Worm (Caenorhabditis elegans) whole organism, L2 larva: ENCODE measurements around the gene ccep-135.

Experiments used
- ama-1 ChIP-seq: fragments of 150-350 bp; optimal IDR thresholded peaks from 2 replicates; lab custom pipeline; 2018; ENCODE audit warnings: inconsistent platforms
- ceh-82 ChIP-seq: fragments of 150-350 bp; optimal IDR thresholded peaks from 2 replicates; lab custom pipeline; 2014; ENCODE audit warnings: missing biosample characterization, missing genetic modification characterization
- lin-11 ChIP-seq: fragments of 150-350 bp; sonication (generic microtip); optimal IDR thresholded peaks from 2 replicates; lab custom pipeline; 2014; ENCODE audit warnings: missing biosample characterization, missing genetic modification characterization, inconsistent platforms, mixed read lengths
- lin-13 ChIP-seq: fragments of 150-350 bp; optimal IDR thresholded peaks from 2 replicates; lab custom pipeline; 2014; ENCODE audit warnings: missing biosample characterization, missing genetic modification reagents, missing genetic modification characterization
- lsy-2 ChIP-seq, 2 experiments: fragments of 150-350 bp in 1 of 2; sonication (generic microtip) in 1 of 2; optimal IDR thresholded peaks; 2 replicates each; lab custom pipeline; 2014 to 2017; ENCODE audit warnings: missing biosample characterization in 2 of 2, missing genetic modification characterization in 2 of 2
- nhr-12 ChIP-seq: fragments of 150-350 bp; optimal IDR thresholded peaks from 2 replicates; lab custom pipeline; 2014; ENCODE audit warnings: missing biosample characterization, missing genetic modification characterization
- nhr-237 ChIP-seq: fragments of 150-350 bp; optimal IDR thresholded peaks from 2 replicates; lab custom pipeline; 2014; ENCODE audit warnings: missing biosample characterization, missing genetic modification characterization
- nhr-25 ChIP-seq: fragments of 150-350 bp; sonication (generic microtip); optimal IDR thresholded peaks from 3 replicates; lab custom pipeline; 2014; ENCODE audit warnings: missing biosample characterization, missing genetic modification characterization
- skn-1 ChIP-seq: sonication (generic microtip); optimal IDR thresholded peaks from 2 replicates; lab custom pipeline; 2017; ENCODE audit warnings: missing biosample characterization, missing genetic modification characterization
- unc-39 ChIP-seq: fragments of 150-350 bp; optimal IDR thresholded peaks from 2 replicates; lab custom pipeline; 2014; ENCODE audit warnings: missing biosample characterization, missing genetic modification characterization
- unc-62 ChIP-seq: fragments of 150-350 bp; optimal IDR thresholded peaks from 2 replicates; lab custom pipeline; 2014; ENCODE audit warnings: missing biosample characterization, missing genetic modification reagents, missing genetic modification characterization
- ztf-11 ChIP-seq: sonication (generic microtip); optimal IDR thresholded peaks from 2 replicates; lab custom pipeline; 2017; ENCODE audit warnings: missing biosample characterization, missing genetic modification characterization

ce11 chrIII:3055878-3056277, 35.8 kb upstream of the ccep-135 start:
- TF ChIP-seq skn-1 (tag; lab: Kevin White, UChicago) (no peak), ceh-82 (no peak), nhr-12 (tag; lab: Kevin White, UChicago) (no peak), ama-1 (lab: Kevin White, UChicago) (no peak), unc-39 (tag; lab: Kevin White, UChicago) (no peak), ztf-11 (no peak), nhr-237 (no peak), unc-62 (no peak), nhr-25 (tag; lab: Kevin White, UChicago) (no peak), lsy-2 (tag; optimal IDR thresholded peaks at IDR 0.05; lab: Kevin White, UChicago) (no peak), lin-13 (GFP tag; lab: Kevin White, UChicago) (no peak), lin-11 (tag; lab: Kevin White, UChicago) (no peak)
